Worm (Caenorhabditis elegans): ENCODE measurements around the gene F07D3.3.

F07D3.3 gene

DNA sequence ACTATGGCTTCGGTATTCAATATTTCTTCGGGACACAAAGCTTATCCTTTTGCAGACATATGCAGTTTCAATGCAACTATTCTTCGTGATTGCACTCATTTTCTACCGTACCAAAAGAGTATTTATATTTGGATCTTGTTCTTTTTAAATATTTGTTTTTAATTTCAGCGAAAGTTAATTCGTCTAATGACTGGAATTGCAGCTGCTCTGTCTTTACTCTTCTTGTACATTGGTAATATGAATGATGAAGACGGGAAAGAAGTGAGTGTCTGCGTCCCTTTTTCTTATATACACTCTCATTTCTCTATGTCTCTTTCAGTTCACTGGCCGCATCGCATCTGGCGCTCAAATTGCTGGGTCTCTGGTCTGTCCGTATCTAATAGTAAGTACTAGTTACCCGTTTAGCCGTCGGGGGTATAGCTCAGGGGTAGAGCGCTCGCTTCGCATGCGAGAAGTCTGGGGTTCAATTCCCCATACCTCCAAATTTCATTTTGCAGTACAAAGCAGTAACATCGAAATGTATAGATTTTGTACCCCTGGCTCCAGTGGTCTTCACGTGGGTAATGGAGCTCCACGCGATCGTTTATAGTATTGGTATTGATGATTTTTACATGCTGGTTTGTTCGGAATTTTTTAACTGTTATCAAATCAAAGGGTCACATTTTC lies 40.8 kb upstream of the F07D3.3 start (continued):
- peak; percentile 72; the same call in 1 of the 2 replicates for TF ChIP-seq hmg-20 (GFP tag; IDR thresholded peaks at IDR 0.05)
- no peak for TF ChIP-seq F10E7.11 (tag; optimal IDR thresholded peaks at IDR 0.05)
- peak; percentile 44; the same call in 1 of the 2 replicates for TF ChIP-seq pbrm-1 (GFP tag; IDR thresholded peaks at IDR 0.05)
- TF ChIP-seq ceh-27 (GFP tag; optimal IDR thresholded peaks at IDR 0.05) = peak; percentile 65
- TF ChIP-seq K11D2.4 (GFP tag; IDR thresholded peaks at IDR 0.05) = 0 out of 2 replicates have a peak, but pooled peaks have one; percentile 49
- peak; percentile 30 for TF ChIP-seq mxl-1 (tag; optimal IDR thresholded peaks at IDR 0.05)
- TF ChIP-seq B0035.1 (tag; optimal IDR thresholded peaks at IDR 0.05) = no peak
- TF ChIP-seq F22D6.2 (tag; optimal IDR thresholded peaks at IDR 0.05) = peak; percentile 30
- TF ChIP-seq ztf-28 (GFP tag; IDR thresholded peaks at IDR 0.05) = no peak
- peak; percentile 80 for TF ChIP-seq dox-1 (GFP tag; IDR thresholded peaks at IDR 0.05)
- TF ChIP-seq K12H6.12 (tag; optimal IDR thresholded peaks at IDR 0.05) = peak; percentile 45
- TF ChIP-seq die-1 (tag; optimal IDR thresholded peaks at IDR 0.05) = peak; percentile 74
- peak; percentile 78 for TF ChIP-seq rcor-1 (GFP tag; IDR thresholded peaks at IDR 0.05)
- no peak for TF ChIP-seq egrh-3 (GFP tag; IDR thresholded peaks at IDR 0.05)
- TF ChIP-seq ccch-3 (GFP tag; optimal IDR thresholded peaks at IDR 0.05) = no peak
- no peak for TF ChIP-seq F55B11.4 (tag; optimal IDR thresholded peaks at IDR 0.05; ENCODE audit: borderline replicate concordance, insufficient read depth)
- TF ChIP-seq sdz-38 (tag; optimal IDR thresholded peaks at IDR 0.05) = peak; percentile 20
- peak; percentile 12 for TF ChIP-seq lsy-27 (tag; optimal IDR thresholded peaks at IDR 0.05; ENCODE audit: borderline replicate concordance, insufficient read depth)

DNA sequence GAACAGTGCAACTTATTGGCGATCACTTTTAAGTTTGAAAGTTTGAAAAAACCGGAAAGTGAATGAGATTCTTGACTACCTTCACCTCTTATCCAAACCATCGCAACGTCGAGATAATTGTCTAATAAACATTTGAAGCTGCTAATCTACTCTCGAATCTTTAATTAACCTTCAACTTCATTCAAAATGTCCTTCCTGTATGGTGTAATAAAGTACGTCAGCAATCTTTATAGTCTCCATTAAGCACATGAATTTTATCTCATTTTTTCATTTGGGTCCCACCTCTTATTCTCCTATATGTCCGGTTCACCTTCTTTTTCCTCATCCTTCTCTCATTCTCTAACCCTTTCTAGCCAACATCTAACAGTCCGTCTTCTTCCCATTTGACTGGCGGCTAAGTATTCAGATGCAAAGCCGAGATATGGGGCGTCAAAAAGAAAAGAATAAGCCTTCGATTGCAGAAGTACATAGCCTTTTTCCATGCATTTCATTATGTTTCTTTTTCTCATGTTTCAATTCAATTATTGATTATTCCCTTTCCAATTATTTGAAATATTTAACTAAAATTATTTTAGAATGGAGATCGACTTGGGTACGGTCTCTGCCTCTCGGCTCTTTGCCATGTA lies 38.4 kb upstream of the F07D3.3 start, which contains the start of gene swt-5:
Gene swt-5, plus strand, starts transcription at position 576 of the 626 bp plus-strand sequence.
- TF ChIP-seq chd-7 (tag; optimal IDR thresholded peaks at IDR 0.05) (no peak), egl-18 (GFP tag; IDR thresholded peaks at IDR 0.05) (no peak), F33H1.4 (GFP tag; IDR thresholded peaks at IDR 0.05) (no peak), B0261.1 (tag; optimal IDR thresholded peaks at IDR 0.05) (no peak), F23B12.7 (tag; optimal IDR thresholded peaks at IDR 0.05; ENCODE audit: insufficient read depth) (no peak), hrde-1 (tag; optimal IDR thresholded peaks at IDR 0.05; ENCODE audit: borderline replicate concordance) (no peak), lsl-1 (GFP tag; optimal IDR thresholded peaks at IDR 0.05) (no peak), C17E4.6 (GFP tag; IDR thresholded peaks at IDR 0.05) (no peak), ceh-58 (GFP tag; IDR thresholded peaks at IDR 0.05) (no peak), ccch-3 (GFP tag; optimal IDR thresholded peaks at IDR 0.05) (no peak), cebp-1 (GFP tag; IDR thresholded peaks at IDR 0.05) (no peak), cebp-1 (tag; optimal IDR thresholded peaks at IDR 0.05) (no peak), F10E7.11 (tag; optimal IDR thresholded peaks at IDR 0.05) (no peak), F39B2.1 (GFP tag; IDR thresholded peaks at IDR 0.05) (no peak)

DNA sequence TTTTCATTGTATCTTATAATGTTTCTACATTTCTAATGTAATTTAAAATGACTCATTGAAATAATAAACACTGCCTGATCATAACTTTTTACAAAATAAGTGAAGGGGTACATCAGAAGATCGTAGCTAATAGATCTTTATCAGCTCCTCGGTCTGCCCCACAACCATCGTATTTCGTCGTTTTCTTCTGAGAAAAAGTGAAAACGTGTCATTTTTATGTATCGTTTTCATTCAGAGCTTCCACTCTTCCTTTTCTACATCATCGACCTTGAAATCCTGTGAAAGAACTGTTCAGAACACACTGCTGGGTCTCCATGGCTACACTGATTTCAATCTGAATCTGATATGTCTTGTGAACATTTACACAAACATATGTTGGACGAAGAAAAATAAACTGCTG lies 36.8 kb upstream of the F07D3.3 start:
- TF ChIP-seq B0019.2 (GFP tag; conservative IDR thresholded peaks at IDR 0.05) (no peak), ztf-26 (tag; optimal IDR thresholded peaks at IDR 0.05) (no peak), F33H1.4 (GFP tag; IDR thresholded peaks at IDR 0.05) (no peak), lsy-27 (tag; optimal IDR thresholded peaks at IDR 0.05; ENCODE audit: borderline replicate concordance, insufficient read depth) (no peak), ZK185.1 (tag; optimal IDR thresholded peaks at IDR 0.05; ENCODE audit: poor library complexity, severe bottlenecking) (no peak), hsf-1 (GFP tag; IDR thresholded peaks at IDR 0.05) (no peak)

All from whole organism, young adult.